Worm (Caenorhabditis elegans) whole organism, young adult: Measurements from ENCODE around the gene strd-1.

Experiments used
- C17E4.6 ChIP-seq: fragments of 200-800 bp; sonication (Bioruptor generic); IDR thresholded peaks from 2 replicates; pipeline ENCODE4 v1.3.6; 2022; ENCODE audit warnings: missing genetic modification reagents, missing genetic modification characterization, missing compliant biosample characterization
- F37B4.10 ChIP-seq: fragments of 200-800 bp; sonication (Bioruptor generic); IDR thresholded peaks from 2 replicates; pipeline ENCODE4 v1.3.6; 2022; ENCODE audit warnings: missing genetic modification characterization, missing compliant biosample characterization
- F39B2.1 ChIP-seq: fragments of 200-800 bp; sonication (Bioruptor generic); IDR thresholded peaks from 2 replicates; pipeline ENCODE4 v1.3.6; 2022; ENCODE audit warnings: missing genetic modification reagents, missing genetic modification characterization, missing compliant biosample characterization
- K12H6.12 ChIP-seq: fragments of 200-800 bp; sonication (Bioruptor generic); optimal IDR thresholded peaks from 2 replicates; lab custom pipeline; 2018; ENCODE audit warnings: mild to moderate bottlenecking, missing genetic modification characterization, missing compliant biosample characterization
- Y56A3A.18 ChIP-seq: fragments of 200-800 bp; sonication (Bioruptor generic); IDR thresholded peaks from 2 replicates; pipeline ENCODE4 v1.3.6; 2022; ENCODE audit warnings: missing genetic modification reagents, missing genetic modification characterization, missing compliant biosample characterization
- Y67H2A.10 ChIP-seq: fragments of 200-800 bp; sonication (Bioruptor generic); conservative IDR thresholded peaks from 2 replicates; pipeline ENCODE4 v1.3.6; 2022; ENCODE audit warnings: missing genetic modification reagents, missing genetic modification characterization, missing compliant biosample characterization
- aptf-3 ChIP-seq: fragments of 200-800 bp; sonication (Bioruptor generic); IDR thresholded peaks from 2 replicates; pipeline ENCODE4 v1.3.6; 2022; ENCODE audit warnings: missing genetic modification characterization, missing compliant biosample characterization
- cebp-1 ChIP-seq, 2 experiments: fragments of 200-800 bp in 1 of 2; sonication (Bioruptor generic) in 1 of 2; sonication (generic microtip) in 1 of 2; IDR thresholded peaks in 1 of 2; optimal IDR thresholded peaks in 1 of 2; 2 replicates each; pipeline versions ENCODE4 v1.3.6 to Lab custom; 2017 to 2022; ENCODE audit warnings: missing compliant biosample characterization in 2 of 2, missing genetic modification characterization in 2 of 2, mild to moderate bottlenecking in 1 of 2, missing genetic modification reagents in 1 of 2, moderate library complexity in 1 of 2
- ceh-100 ChIP-seq: fragments of 200-800 bp; sonication (Bioruptor generic); IDR thresholded peaks from 2 replicates; pipeline ENCODE4 v1.3.6; 2022; ENCODE audit warnings: missing genetic modification reagents, missing genetic modification characterization, missing compliant biosample characterization
- chd-7 ChIP-seq: sonication (generic microtip); optimal IDR thresholded peaks from 2 replicates; lab custom pipeline; 2016; ENCODE audit warnings: mild to moderate bottlenecking, missing genetic modification characterization, moderate library complexity, missing compliant biosample characterization
- dpff-1 ChIP-seq: sonication (generic microtip); optimal IDR thresholded peaks from 2 replicates; lab custom pipeline; 2017; ENCODE audit warnings: mild to moderate bottlenecking, missing genetic modification characterization, missing compliant biosample characterization
- egl-44 ChIP-seq: fragments of 200-800 bp; sonication (Bioruptor generic); IDR thresholded peaks from 2 replicates; pipeline ENCODE4 v1.3.6; 2022; ENCODE audit warnings: missing genetic modification reagents, missing genetic modification characterization, missing compliant biosample characterization
- ets-4 ChIP-seq: fragments of 200-800 bp; sonication (Bioruptor generic); optimal IDR thresholded peaks from 2 replicates; lab custom pipeline; 2018; ENCODE audit warnings: mild to moderate bottlenecking, missing genetic modification characterization, missing compliant biosample characterization
- him-1 ChIP-seq: sonication (generic microtip); optimal IDR thresholded peaks from 2 replicates; lab custom pipeline; 2016; ENCODE audit warnings: missing genotype, missing genetic modification reagents, missing genetic modification characterization, missing compliant biosample characterization
- hlh-12 ChIP-seq: sonication (generic microtip); optimal IDR thresholded peaks from 2 replicates; lab custom pipeline; 2016; ENCODE audit warnings: missing genetic modification characterization, missing compliant biosample characterization
- hmg-1.2 ChIP-seq: fragments of 200-800 bp; sonication (Bioruptor generic); IDR thresholded peaks from 2 replicates; pipeline ENCODE4 v1.3.6; 2022; ENCODE audit warnings: missing genetic modification reagents, missing genetic modification characterization, missing compliant biosample characterization
- hmg-20 ChIP-seq: fragments of 200-800 bp; sonication (Bioruptor generic); IDR thresholded peaks from 2 replicates; pipeline ENCODE4 v1.3.6; 2022; ENCODE audit warnings: missing genetic modification reagents, missing genetic modification characterization, missing compliant biosample characterization
- lag-1 ChIP-seq: fragments of 200-800 bp; sonication (Bioruptor generic); IDR thresholded peaks from 2 replicates; pipeline ENCODE4 v1.3.6; 2022; ENCODE audit warnings: missing genetic modification reagents, missing genetic modification characterization, missing compliant biosample characterization
- lin-26 ChIP-seq: fragments of 200-800 bp; sonication (Bioruptor generic); IDR thresholded peaks from 2 replicates; pipeline ENCODE4 v1.3.6; 2022; ENCODE audit warnings: missing genetic modification reagents, missing genetic modification characterization, missing compliant biosample characterization
- lin-35 ChIP-seq, 3 experiments: fragments of 150-350 bp in 2 of 3; sonication (generic microtip) in 1 of 3; optimal IDR thresholded peaks; 2 replicates each; lab custom pipeline; 2014 to 2018; ENCODE audit warnings: missing biosample characterization in 3 of 3, missing genetic modification characterization in 3 of 3, missing genetic modification reagents in 3 of 3
- lsy-27 ChIP-seq: sonication (generic microtip); optimal IDR thresholded peaks from 2 replicates; lab custom pipeline; 2017; ENCODE audit warnings: missing genetic modification characterization, mild to moderate bottlenecking, missing compliant biosample characterization, antibody characterized with exemption, missing genotype, borderline replicate concordance; ENCODE audit not compliant: insufficient read depth
- madf-8 ChIP-seq: fragments of 200-800 bp; sonication (Bioruptor generic); conservative IDR thresholded peaks from 2 replicates; pipeline ENCODE4 v1.3.6; 2022; ENCODE audit warnings: missing genetic modification reagents, missing genetic modification characterization, missing compliant biosample characterization
- mcd-1 ChIP-seq: fragments of 200-800 bp; sonication (Bioruptor generic); IDR thresholded peaks from 2 replicates; pipeline ENCODE4 v1.3.6; 2022; ENCODE audit warnings: missing genetic modification reagents, missing genetic modification characterization, missing compliant biosample characterization
- nfyb-1 ChIP-seq: fragments of 200-800 bp; sonication (Bioruptor generic); IDR thresholded peaks from 2 replicates; pipeline ENCODE4 v1.3.6; 2022; ENCODE audit warnings: missing genetic modification reagents, missing genetic modification characterization, missing compliant biosample characterization
- nhr-120 ChIP-seq: fragments of 200-800 bp; sonication (Bioruptor generic); IDR thresholded peaks from 2 replicates; pipeline ENCODE4 v1.3.6; 2022; ENCODE audit warnings: missing genetic modification characterization, missing compliant biosample characterization
- nhr-80 ChIP-seq: sonication (generic microtip); optimal IDR thresholded peaks from 2 replicates; lab custom pipeline; 2016; ENCODE audit warnings: missing genetic modification characterization, missing compliant biosample characterization
- pha-4 ChIP-seq: fragments of 150-350 bp; sonication (generic microtip); optimal IDR thresholded peaks from 2 replicates; lab custom pipeline; 2014; ENCODE audit warnings: missing biosample characterization, missing genetic modification reagents, missing genetic modification characterization
- repo-1 ChIP-seq: sonication (generic microtip); optimal IDR thresholded peaks from 2 replicates; lab custom pipeline; 2017; ENCODE audit warnings: mild to moderate bottlenecking, missing genetic modification characterization, missing compliant biosample characterization
- rpc-1 ChIP-seq, 2 experiments: fragments of 150-350 bp in 1 of 2; sonication (generic microtip) in 1 of 2; optimal IDR thresholded peaks; 2 replicates each; lab custom pipeline; 2014 to 2018; ENCODE audit warnings: missing biosample characterization in 1 of 2, missing genetic modification characterization in 1 of 2, missing genetic modification reagents in 1 of 2, missing genotype in 1 of 2
- snpc-1.1 ChIP-seq: sonication (generic microtip); optimal IDR thresholded peaks from 2 replicates; lab custom pipeline; 2017; ENCODE audit warnings: missing genetic modification characterization, mild to moderate bottlenecking, missing compliant biosample characterization, antibody characterized with exemption, moderate library complexity, missing genotype, missing genetic modification reagents; ENCODE audit not compliant: insufficient read depth
- snpc-4 ChIP-seq, 5 experiments: fragments of 150-350 bp in 1 of 5; sonication (generic microtip) in 4 of 5; optimal IDR thresholded peaks; 2 replicates each; lab custom pipeline; 2014 to 2018; ENCODE audit warnings: missing genetic modification characterization in 5 of 5, missing biosample characterization in 3 of 5, antibody characterized with exemption in 2 of 5, mild to moderate bottlenecking in 2 of 5, missing compliant biosample characterization in 2 of 5, missing genotype in 2 of 5, moderate library complexity in 2 of 5, missing genetic modification reagents in 1 of 5
- tbp1 ChIP-seq: fragments of 200-800 bp; sonication (Bioruptor generic); optimal IDR thresholded peaks from 2 replicates; lab custom pipeline; 2018; ENCODE audit warnings: mild to moderate bottlenecking, missing genetic modification characterization, missing compliant biosample characterization
- ztf-18 ChIP-seq: sonication (generic microtip); optimal IDR thresholded peaks from 2 replicates; lab custom pipeline; 2016; ENCODE audit warnings: missing genotype, mild to moderate bottlenecking, missing genetic modification characterization, missing compliant biosample characterization
- ztf-22 ChIP-seq: fragments of 200-800 bp; sonication (Bioruptor generic); optimal IDR thresholded peaks from 2 replicates; lab custom pipeline; 2018; ENCODE audit warnings: mild to moderate bottlenecking, missing genetic modification characterization, moderate library complexity, missing compliant biosample characterization
- ztf-26 ChIP-seq: sonication (generic microtip); optimal IDR thresholded peaks from 2 replicates; lab custom pipeline; 2017; ENCODE audit warnings: missing genetic modification characterization, missing compliant biosample characterization
- ztf-6 ChIP-seq: fragments of 200-800 bp; sonication (Bioruptor generic); IDR thresholded peaks from 2 replicates; pipeline ENCODE4 v1.3.6; 2022; ENCODE audit warnings: missing genetic modification reagents, missing genetic modification characterization, missing compliant biosample characterization

Gene strd-1

ce11 chrIII:10976580-10976979 is 29.3 kb downstream of the strd-1 start:
- TF ChIP-seq ets-4 (GFP tag; lab: Kevin White, UChicago) (no peak), F37B4.10 (GFP tag; lab: Robert Waterston, UW) (no peak), snpc-4 (GFP tag; optimal IDR thresholded peaks at IDR 0.05; lab: Kevin White, UChicago) (no peak), snpc-4 (tag; optimal IDR thresholded peaks at IDR 0.05; lab: Kevin White, UChicago) (peak in 1 of 4 experiments; percentile 76), nhr-80 (tag; lab: Kevin White, UChicago) (no peak), chd-7 (tag; lab: Kevin White, UChicago) (no peak), ceh-100 (no peak), dpff-1 (tag; lab: Kevin White, UChicago) (no peak), egl-44 (GFP tag; lab: Robert Waterston, UW) (no peak), him-1 (tag; lab: Kevin White, UChicago) (no peak), nfyb-1 (GFP tag; lab: Robert Waterston, UW) (no peak), rpc-1 (optimal IDR thresholded peaks at IDR 0.05; lab: Kevin White, UChicago) (no peak), rpc-1 (tag; optimal IDR thresholded peaks at IDR 0.05; lab: Kevin White, UChicago) (peak; percentile 44), pha-4 (no peak), Y56A3A.18 (no peak), hmg-1.2 (GFP tag; lab: Robert Waterston, UW) (no peak), ztf-18 (tag; lab: Kevin White, UChicago) (no peak), lsy-27 (tag; lab: Kevin White, UChicago) (no peak), ztf-6 (GFP tag; lab: Robert Waterston, UW) (no peak), tbp1 (GFP tag; lab: Kevin White, UChicago) (peak; percentile 9), lin-35 (GFP tag; optimal IDR thresholded peaks at IDR 0.05; lab: Kevin White, UChicago) (no peak), hlh-12 (tag; lab: Kevin White, UChicago) (no peak), K12H6.12 (tag; lab: Kevin White, UChicago) (no peak), F39B2.1 (GFP tag; lab: Robert Waterston, UW) (no peak), ztf-22 (GFP tag; lab: Kevin White, UChicago) (no peak)

- no peak for TF ChIP-seq Y56A3A.18
- no peak for TF ChIP-seq snpc-1.1
- no peak for TF ChIP-seq lin-26 (GFP tag; lab: Robert Waterston, UW)
- no peak for TF ChIP-seq hmg-20
- no peak for TF ChIP-seq mcd-1 (GFP tag; lab: Robert Waterston, UW)
- no peak for TF ChIP-seq lag-1 (GFP tag; lab: Robert Waterston, UW)
- TF ChIP-seq Y67H2A.10 (GFP tag; lab: Robert Waterston, UW), result no peak
- no peak for TF ChIP-seq aptf-3 (GFP tag; lab: Robert Waterston, UW)
- TF ChIP-seq madf-8 (GFP tag; lab: Robert Waterston, UW), result no peak
- no peak for TF ChIP-seq ztf-26
- TF ChIP-seq nhr-120 (GFP tag; lab: Robert Waterston, UW), result no peak
- TF ChIP-seq, all 124 proteins: peak for 0
Observed at ce11 chrIII:10981555-10981954, 34.3 kb downstream of the strd-1 start.

ce11 chrIII:10983153-10983552 is 35.9 kb downstream of the strd-1 start, which contains the start of gene col-92:
Gene col-92, minus strand, starts transcription at chrIII:10983253.
- TF ChIP-seq snpc-1.1, result no peak
- TF ChIP-seq repo-1, result no peak
- no peak for TF ChIP-seq C17E4.6 (GFP tag; lab: Robert Waterston, UW)
- no peak for TF ChIP-seq cebp-1 (GFP tag; IDR thresholded peaks at IDR 0.05; lab: Robert Waterston, UW)
- no peak for TF ChIP-seq cebp-1 (tag; optimal IDR thresholded peaks at IDR 0.05; lab: Kevin White, UChicago)
